Worm (Caenorhabditis elegans): ENCODE data around the gene srd-42.

The srd-42 gene

ce11 chrX:13283462-13283861 is 19.8 kb downstream of the srd-42 start:
- no peak for TF ChIP-seq ztf-23 (GFP tag; IDR thresholded peaks at IDR 0.05)
- TF ChIP-seq flt-1 (GFP tag; IDR thresholded peaks at IDR 0.05), result peak; percentile 53; the same call in 1 of the 2 replicates

DNA sequence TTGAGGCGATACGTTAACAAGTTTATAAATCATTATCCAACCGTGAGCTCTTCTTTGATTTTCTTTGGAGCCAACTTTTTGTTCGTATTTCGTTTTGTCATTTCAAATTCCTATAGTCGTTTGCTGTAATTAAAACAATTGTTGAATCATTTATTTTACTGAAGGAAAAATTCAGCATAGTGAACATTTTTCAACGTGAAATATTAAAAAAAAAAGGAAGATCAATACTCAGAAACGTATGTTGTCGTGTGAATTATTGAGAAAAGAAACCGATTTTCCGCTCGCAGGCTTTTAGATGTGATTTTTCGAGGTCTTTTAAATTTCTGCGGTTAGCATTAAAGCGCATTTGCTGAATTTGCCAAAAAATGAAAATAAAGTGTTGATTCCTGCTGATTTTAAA is 24.4 kb downstream of the srd-42 start, which contains the start of gene phf-33:
Gene phf-33, minus strand, starts transcription at position 101 of the 400 bp plus-strand sequence.
- TF ChIP-seq klf-2 (GFP tag; conservative IDR thresholded peaks at IDR 0.05) (no peak), med-1 (GFP tag; optimal IDR thresholded peaks at IDR 0.05; ENCODE audit: insufficient read depth) (no peak), T22C8.4 (GFP tag; IDR thresholded peaks at IDR 0.05) (no peak), ref-1 (GFP tag; conservative IDR thresholded peaks at IDR 0.05) (no peak), flt-1 (GFP tag; IDR thresholded peaks at IDR 0.05) (no peak), cog-1 (tag; optimal IDR thresholded peaks at IDR 0.05) (no peak), ztf-29 (GFP tag; IDR thresholded peaks at IDR 0.05) (no peak), tab-1 (GFP tag; IDR thresholded peaks at IDR 0.05) (no peak), ztf-23 (GFP tag; IDR thresholded peaks at IDR 0.05) (no peak)

DNA sequence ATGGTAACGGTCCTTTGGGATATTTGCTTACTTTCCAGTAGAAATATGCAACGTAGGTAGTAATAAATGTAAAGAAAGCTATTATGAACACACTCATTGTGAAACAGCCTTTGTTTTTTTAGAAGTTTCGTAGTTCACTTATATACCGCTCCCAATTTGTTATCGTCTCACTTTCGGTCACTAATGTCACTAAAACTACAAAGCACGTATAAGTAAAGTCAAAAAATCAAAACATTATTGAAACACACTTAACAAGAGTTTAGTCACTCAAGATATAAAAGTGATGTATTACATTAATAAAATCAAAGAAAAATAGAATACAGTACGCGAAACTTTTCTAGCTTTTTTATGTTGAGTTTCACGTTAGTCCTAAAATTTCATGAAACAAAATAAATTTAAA is 29.2 kb downstream of the srd-42 start, which contains the start of gene cyp-14A3:
Gene cyp-14A3, minus strand, starts transcription at position 101 of the 400 bp plus-strand sequence.
- TF ChIP-seq cog-1 (tag; optimal IDR thresholded peaks at IDR 0.05) (no peak), ztf-29 (GFP tag; IDR thresholded peaks at IDR 0.05) (no peak), ztf-23 (GFP tag; IDR thresholded peaks at IDR 0.05) (no peak), tab-1 (GFP tag; IDR thresholded peaks at IDR 0.05) (no peak), T22C8.4 (GFP tag; IDR thresholded peaks at IDR 0.05) (no peak), klf-2 (GFP tag; conservative IDR thresholded peaks at IDR 0.05) (no peak), med-1 (GFP tag; optimal IDR thresholded peaks at IDR 0.05; ENCODE audit: insufficient read depth) (no peak), flt-1 (GFP tag; IDR thresholded peaks at IDR 0.05) (no peak), ref-1 (GFP tag; conservative IDR thresholded peaks at IDR 0.05) (no peak)

DNA sequence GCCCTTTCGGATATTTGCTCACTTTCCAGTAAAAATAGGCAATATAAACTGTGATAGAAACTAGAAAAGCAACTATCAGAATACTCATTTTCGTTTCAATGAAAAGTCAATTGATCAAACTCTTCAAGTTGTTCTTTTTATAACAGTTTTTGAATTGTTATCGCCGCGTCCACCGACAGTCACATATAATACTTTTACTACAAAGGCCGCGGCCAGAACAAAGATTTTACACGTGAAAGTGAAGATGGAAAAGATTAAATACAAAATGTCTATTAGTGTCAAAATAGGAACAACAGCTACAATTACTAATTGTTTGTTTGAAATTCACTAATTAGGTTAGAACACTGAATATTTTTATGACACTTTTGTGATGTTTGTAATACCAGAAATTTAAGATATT is 33.7 kb downstream of the srd-42 start, which contains the start of gene cyp-14A2:
Gene cyp-14A2, minus strand, starts transcription at position 101 of the 400 bp plus-strand sequence.
- TF ChIP-seq cog-1 (tag; optimal IDR thresholded peaks at IDR 0.05) (no peak), T22C8.4 (GFP tag; IDR thresholded peaks at IDR 0.05) (no peak), med-1 (GFP tag; optimal IDR thresholded peaks at IDR 0.05; ENCODE audit: insufficient read depth) (no peak), klf-2 (GFP tag; conservative IDR thresholded peaks at IDR 0.05) (no peak), tab-1 (GFP tag; IDR thresholded peaks at IDR 0.05) (no peak), ztf-23 (GFP tag; IDR thresholded peaks at IDR 0.05) (no peak), ztf-29 (GFP tag; IDR thresholded peaks at IDR 0.05) (no peak), flt-1 (GFP tag; IDR thresholded peaks at IDR 0.05) (no peak), ref-1 (GFP tag; conservative IDR thresholded peaks at IDR 0.05) (no peak)

- no peak for TF ChIP-seq flt-1 (GFP tag; IDR thresholded peaks at IDR 0.05)
- TF ChIP-seq klf-2 (GFP tag; conservative IDR thresholded peaks at IDR 0.05), result no peak
- TF ChIP-seq ztf-23 (GFP tag; IDR thresholded peaks at IDR 0.05), result no peak
- no peak for TF ChIP-seq ztf-29 (GFP tag; IDR thresholded peaks at IDR 0.05)
- TF ChIP-seq med-1 (GFP tag; optimal IDR thresholded peaks at IDR 0.05; ENCODE audit: insufficient read depth), result no peak
- no peak for TF ChIP-seq cog-1 (tag; optimal IDR thresholded peaks at IDR 0.05)
- TF ChIP-seq ref-1 (GFP tag; conservative IDR thresholded peaks at IDR 0.05), result no peak
- TF ChIP-seq T22C8.4 (GFP tag; IDR thresholded peaks at IDR 0.05), result no peak
- no peak for TF ChIP-seq tab-1 (GFP tag; IDR thresholded peaks at IDR 0.05)
Measured at ce11 chrX:13267230-13267629, 36.0 kb downstream of the srd-42 start, which contains the start of gene cyp-14A1. cyp-14A1 (minus strand) TSS chrX:13267355.

DNA sequence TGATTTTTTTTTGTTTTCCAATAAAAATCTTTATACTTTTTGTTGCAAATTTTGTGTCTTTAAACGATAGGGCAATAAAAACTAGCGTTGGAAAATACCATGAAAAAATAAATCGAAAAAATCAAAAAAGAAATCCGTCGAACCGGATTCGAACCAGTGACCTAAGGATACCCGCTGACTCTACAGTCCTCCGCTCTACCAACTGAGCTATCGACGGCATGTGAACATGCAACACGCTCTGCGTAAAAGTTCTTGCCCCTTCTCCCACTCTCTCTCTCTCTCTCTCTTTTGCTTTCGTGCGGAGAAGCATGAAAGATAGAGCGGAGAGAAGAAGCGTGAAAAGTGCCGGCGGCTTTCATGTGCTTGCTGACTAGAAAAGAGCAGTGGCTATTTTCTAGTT is 38.7 kb downstream of the srd-42 start:
- TF ChIP-seq med-1 (GFP tag; optimal IDR thresholded peaks at IDR 0.05; ENCODE audit: insufficient read depth) (peak; percentile 28), cog-1 (tag; optimal IDR thresholded peaks at IDR 0.05) (peak; percentile 44), ref-1 (GFP tag; conservative IDR thresholded peaks at IDR 0.05) (peak; percentile 77), tab-1 (GFP tag; IDR thresholded peaks at IDR 0.05) (peak; percentile 92), ztf-23 (GFP tag; IDR thresholded peaks at IDR 0.05) (peak; percentile 94), klf-2 (GFP tag; conservative IDR thresholded peaks at IDR 0.05) (peak; percentile 90), flt-1 (GFP tag; IDR thresholded peaks at IDR 0.05) (peak; percentile 92), T22C8.4 (GFP tag; IDR thresholded peaks at IDR 0.05) (peak; percentile 89), ztf-29 (GFP tag; IDR thresholded peaks at IDR 0.05) (peak; percentile 88)

DNA sequence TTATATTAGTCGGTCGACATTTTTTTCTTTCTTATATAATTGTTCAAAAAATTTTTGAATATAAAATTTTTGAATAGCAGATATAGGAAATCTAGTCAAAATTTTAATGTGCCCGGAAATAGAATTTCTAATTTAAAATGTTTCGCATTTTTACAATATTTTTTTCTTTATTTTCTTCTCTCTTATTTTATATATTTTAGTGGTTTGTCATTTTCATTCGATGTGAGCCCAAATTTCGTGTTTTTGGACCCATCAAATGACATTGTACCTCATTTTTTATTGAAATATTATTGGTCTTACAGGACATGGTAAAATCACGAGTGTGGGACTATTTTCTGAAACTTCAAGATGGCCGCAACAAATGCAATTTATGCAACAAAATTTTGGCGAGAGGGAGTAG is 41.1 kb downstream of the srd-42 start, which contains the start of gene K09A11.1:
Gene K09A11.1, plus strand, starts transcription at position 301 of the 400 bp plus-strand sequence.
- no peak for TF ChIP-seq ref-1 (GFP tag; conservative IDR thresholded peaks at IDR 0.05)
- TF ChIP-seq med-1 (GFP tag; optimal IDR thresholded peaks at IDR 0.05; ENCODE audit: insufficient read depth), result no peak
- TF ChIP-seq klf-2 (GFP tag; conservative IDR thresholded peaks at IDR 0.05), result no peak
- TF ChIP-seq ztf-29 (GFP tag; IDR thresholded peaks at IDR 0.05), result no peak
- no peak for TF ChIP-seq T22C8.4 (GFP tag; IDR thresholded peaks at IDR 0.05)
- no peak for TF ChIP-seq cog-1 (tag; optimal IDR thresholded peaks at IDR 0.05)

- no peak for TF ChIP-seq ztf-23 (GFP tag; IDR thresholded peaks at IDR 0.05)
- no peak for TF ChIP-seq tab-1 (GFP tag; IDR thresholded peaks at IDR 0.05)
- TF ChIP-seq ztf-29 (GFP tag; IDR thresholded peaks at IDR 0.05), result no peak
- TF ChIP-seq ref-1 (GFP tag; conservative IDR thresholded peaks at IDR 0.05), result no peak
- no peak for TF ChIP-seq flt-1 (GFP tag; IDR thresholded peaks at IDR 0.05)
- no peak for TF ChIP-seq med-1 (GFP tag; optimal IDR thresholded peaks at IDR 0.05; ENCODE audit: insufficient read depth)
- TF ChIP-seq klf-2 (GFP tag; conservative IDR thresholded peaks at IDR 0.05), result no peak
- no peak for TF ChIP-seq cog-1 (tag; optimal IDR thresholded peaks at IDR 0.05)
- no peak for TF ChIP-seq T22C8.4 (GFP tag; IDR thresholded peaks at IDR 0.05)
Measured at ce11 chrX:13257577-13257976, 45.7 kb downstream of the srd-42 start, which contains the start of gene K08H2.10. K08H2.10 (plus strand) TSS chrX:13257806.

- TF ChIP-seq ztf-29 (GFP tag; IDR thresholded peaks at IDR 0.05) (no peak), klf-2 (GFP tag; conservative IDR thresholded peaks at IDR 0.05) (no peak), cog-1 (tag; optimal IDR thresholded peaks at IDR 0.05) (no peak), ref-1 (GFP tag; conservative IDR thresholded peaks at IDR 0.05) (no peak), tab-1 (GFP tag; IDR thresholded peaks at IDR 0.05) (no peak), flt-1 (GFP tag; IDR thresholded peaks at IDR 0.05) (no peak), T22C8.4 (GFP tag; IDR thresholded peaks at IDR 0.05) (no peak), med-1 (GFP tag; optimal IDR thresholded peaks at IDR 0.05; ENCODE audit: insufficient read depth) (no peak), ztf-23 (GFP tag; IDR thresholded peaks at IDR 0.05) (no peak)
Measured at ce11 chrX:13251914-13252434, 51.3 kb downstream of the srd-42 start, which contains the start of gene nhr-32. nhr-32 (plus strand) TSS chrX:13251964.

All from whole organism, midembryonic.